Worm (Caenorhabditis elegans) whole organism, L1 larva: Measurements from ENCODE around the gene hil-6.
A peak's percentile ranks its signal among the peaks of the same experiment; 100 is the strongest.

Experiments
- C04F5.9 ChIP-seq: sonication (generic microtip); optimal IDR thresholded peaks from 2 replicates; lab custom pipeline; 2016; ENCODE audit warnings: missing genetic modification characterization, missing compliant biosample characterization
- Y116A8C.19 ChIP-seq: sonication (generic microtip); optimal IDR thresholded peaks from 2 replicates; lab custom pipeline; 2016; ENCODE audit warnings: missing compliant biosample characterization, missing genetic modification characterization, borderline replicate concordance
- aha-1 ChIP-seq: fragments of 150-350 bp; optimal IDR thresholded peaks from 2 replicates; lab custom pipeline; 2014; ENCODE audit warnings: missing biosample characterization, missing genetic modification characterization
- aly-2 ChIP-seq: fragments of 150-350 bp; optimal IDR thresholded peaks from 2 replicates; lab custom pipeline; 2014; ENCODE audit warnings: missing biosample characterization, missing genetic modification characterization
- ama-1 ChIP-seq: fragments of 150-350 bp; optimal IDR thresholded peaks from 2 replicates; lab custom pipeline; 2014
- blmp-1 ChIP-seq: fragments of 150-350 bp; optimal IDR thresholded peaks from 2 replicates; lab custom pipeline; 2014; ENCODE audit warnings: missing biosample characterization, missing genetic modification characterization
- ceh-8 ChIP-seq: fragments of 200-800 bp; sonication (Bioruptor generic); optimal IDR thresholded peaks from 2 replicates; lab custom pipeline; 2018; ENCODE audit warnings: mild to moderate bottlenecking, missing genetic modification characterization, moderate library complexity, missing compliant biosample characterization
- dsc-1 ChIP-seq: sonication (generic microtip); optimal IDR thresholded peaks from 2 replicates; lab custom pipeline; 2016; ENCODE audit warnings: mild to moderate bottlenecking, missing genetic modification characterization, missing compliant biosample characterization
- efl-1 ChIP-seq, 4 experiments: fragments of 150-350 bp; optimal IDR thresholded peaks in 3 of 4; peaks in 1 of 4; 1 replicate in 1 of 4; 2 replicates in 3 of 4; lab custom pipeline; 2014; ENCODE audit warnings: missing biosample characterization in 2 of 4, missing genetic modification characterization in 2 of 4, missing genetic modification reagents in 2 of 4
- efl-3 ChIP-seq: fragments of 200-800 bp; sonication (Bioruptor generic); optimal IDR thresholded peaks from 2 replicates; lab custom pipeline; 2018; ENCODE audit warnings: mild to moderate bottlenecking, missing genetic modification characterization, missing compliant biosample characterization
- elt-3 ChIP-seq, 6 experiments: fragments of 150-350 bp in 1 of 6; sonication (generic microtip); optimal IDR thresholded peaks; 2 replicates each; lab custom pipeline; 2017 to 2018; ENCODE audit warnings: missing biosample characterization in 6 of 6, missing genetic modification characterization in 6 of 6, inconsistent platforms in 1 of 6
- fkh-8 ChIP-seq: sonication (generic microtip); optimal IDR thresholded peaks from 2 replicates; lab custom pipeline; 2016; ENCODE audit warnings: mild to moderate bottlenecking, missing genetic modification characterization, missing compliant biosample characterization
- grh-1 ChIP-seq: fragments of 200-800 bp; sonication (Bioruptor generic); IDR thresholded peaks from 2 replicates; pipeline ENCODE4 v1.3.6; 2022; ENCODE audit warnings: missing genetic modification reagents, missing genetic modification characterization, missing compliant biosample characterization
- hlh-17 ChIP-seq: fragments of 200-800 bp; sonication (Bioruptor generic); optimal IDR thresholded peaks from 2 replicates; lab custom pipeline; 2018; ENCODE audit warnings: missing genetic modification characterization, mild to moderate bottlenecking, missing compliant biosample characterization, moderate library complexity, borderline replicate concordance
- lin-39 ChIP-seq: fragments of 150-350 bp; optimal IDR thresholded peaks from 2 replicates; lab custom pipeline; 2014; ENCODE audit warnings: missing biosample characterization, missing genetic modification reagents, missing genetic modification characterization
- lir-3 ChIP-seq: sonication (generic microtip); optimal IDR thresholded peaks from 2 replicates; lab custom pipeline; 2016; ENCODE audit warnings: mild to moderate bottlenecking, missing genetic modification characterization, moderate library complexity, missing compliant biosample characterization; ENCODE audit not compliant: poor library complexity
- mep-1 ChIP-seq: fragments of 150-350 bp; optimal IDR thresholded peaks from 2 replicates; lab custom pipeline; 2014; ENCODE audit warnings: missing biosample characterization, missing genetic modification characterization
- nhr-11 ChIP-seq: fragments of 150-350 bp; optimal IDR thresholded peaks from 2 replicates; lab custom pipeline; 2014; ENCODE audit warnings: missing biosample characterization, missing genetic modification characterization
- nhr-12 ChIP-seq: sonication (generic microtip); optimal IDR thresholded peaks from 2 replicates; lab custom pipeline; 2017; ENCODE audit warnings: missing biosample characterization, missing genetic modification characterization
- nhr-19 ChIP-seq: fragments of 200-800 bp; sonication (Bioruptor generic); conservative IDR thresholded peaks from 2 replicates; pipeline ENCODE4 v1.3.6; 2022; ENCODE audit warnings: missing genetic modification characterization, missing compliant biosample characterization
- nhr-20 ChIP-seq: sonication (generic microtip); optimal IDR thresholded peaks from 2 replicates; lab custom pipeline; 2016; ENCODE audit warnings: mild to moderate bottlenecking, missing genetic modification characterization, missing compliant biosample characterization
- nhr-47 ChIP-seq: sonication (generic microtip); optimal IDR thresholded peaks from 2 replicates; lab custom pipeline; 2016; ENCODE audit warnings: mild to moderate bottlenecking, missing genetic modification characterization, moderate library complexity, missing compliant biosample characterization
- nhr-71 ChIP-seq: sonication (generic microtip); optimal IDR thresholded peaks from 2 replicates; lab custom pipeline; 2016; ENCODE audit warnings: mild to moderate bottlenecking, missing genetic modification characterization, moderate library complexity, missing compliant biosample characterization
- nhr-85 ChIP-seq: sonication (generic microtip); peaks from one replicate; lab custom pipeline; 2016; ENCODE audit warnings: missing genetic modification characterization, inconsistent platforms, missing compliant biosample characterization
- pax-3 ChIP-seq: fragments of 200-800 bp; sonication (Bioruptor generic); optimal IDR thresholded peaks from 2 replicates; lab custom pipeline; 2018; ENCODE audit warnings: mild to moderate bottlenecking, missing genetic modification characterization, moderate library complexity, missing compliant biosample characterization
- snpc-4 ChIP-seq: fragments of 150-350 bp; optimal IDR thresholded peaks from 2 replicates; lab custom pipeline; 2014; ENCODE audit warnings: missing biosample characterization, missing genetic modification characterization
- snu-23 ChIP-seq: sonication (generic microtip); optimal IDR thresholded peaks from 2 replicates; lab custom pipeline; 2016; ENCODE audit warnings: missing genetic modification characterization, missing compliant biosample characterization
- sup-37 ChIP-seq: fragments of 200-800 bp; sonication (Bioruptor generic); optimal IDR thresholded peaks from 2 replicates; lab custom pipeline; 2018; ENCODE audit warnings: mild to moderate bottlenecking, missing genetic modification characterization, missing compliant biosample characterization
- tbx-2 ChIP-seq: sonication (generic microtip); optimal IDR thresholded peaks from 2 replicates; lab custom pipeline; 2016; ENCODE audit warnings: missing genetic modification characterization, missing compliant biosample characterization
- tlp-1 ChIP-seq: fragments of 150-350 bp; optimal IDR thresholded peaks from 2 replicates; lab custom pipeline; 2014; ENCODE audit warnings: missing biosample characterization, missing genetic modification characterization
- unc-130 ChIP-seq: fragments of 150-350 bp; optimal IDR thresholded peaks from 2 replicates; lab custom pipeline; 2017; ENCODE audit warnings: missing biosample characterization, missing genetic modification characterization, inconsistent platforms
- unc-30 ChIP-seq: sonication (generic microtip); optimal IDR thresholded peaks from 2 replicates; lab custom pipeline; 2017; ENCODE audit warnings: missing biosample characterization, missing genetic modification characterization
- xbp-1 ChIP-seq: sonication (generic microtip); optimal IDR thresholded peaks from 2 replicates; lab custom pipeline; 2016; ENCODE audit warnings: missing genetic modification characterization, missing compliant biosample characterization

hil-6 gene

DNA sequence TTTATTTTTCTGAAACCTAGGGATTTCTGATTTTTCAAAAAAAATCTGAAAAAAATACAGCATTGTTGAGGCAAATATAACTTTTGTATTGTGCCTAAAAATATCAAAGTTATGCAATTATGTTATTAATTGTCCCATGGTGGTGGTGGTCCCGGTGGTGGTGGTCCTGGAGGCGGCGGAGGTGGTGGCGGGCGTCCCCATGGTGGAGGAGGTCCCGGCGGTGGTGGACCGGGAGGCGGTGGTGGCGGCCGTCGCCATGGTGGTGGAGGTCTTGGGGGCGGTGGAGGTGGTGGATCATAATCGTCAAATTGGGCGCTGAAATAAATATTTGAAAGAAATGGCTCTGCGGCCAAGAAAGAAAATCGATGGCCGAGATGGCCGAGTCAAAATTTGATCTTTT is 19.4 kb upstream of the hil-6 start:
- TF ChIP-seq nhr-47 (tag; lab: Kevin White, UChicago) = no peak
- TF ChIP-seq ceh-8 (GFP tag; lab: Kevin White, UChicago) = peak; percentile 78

DNA sequence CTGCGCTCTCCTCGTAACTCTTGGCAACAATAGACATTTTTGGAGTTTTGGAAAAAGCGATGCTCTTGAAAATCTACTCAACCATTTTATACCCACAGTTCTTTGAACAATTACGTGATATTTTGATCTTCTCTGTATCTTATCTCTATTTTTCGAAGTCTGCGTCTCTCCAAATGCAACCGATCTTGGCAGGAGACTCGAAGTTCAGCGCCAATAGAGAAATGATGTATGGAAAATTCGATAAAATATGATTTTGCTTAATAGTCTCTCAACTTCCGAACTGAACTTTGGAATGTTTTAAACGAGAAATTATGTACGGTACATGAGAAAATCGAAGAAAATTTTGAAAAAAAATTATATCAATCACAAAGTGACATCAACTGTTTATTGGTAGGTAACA is 18.8 kb upstream of the hil-6 start, which contains the start of gene comt-4:
comt-4 (minus strand) TSS at position 50 of the 400 bp plus-strand sequence.
- TF ChIP-seq aly-2 (tag; lab: Kevin White, UChicago) (no peak), hlh-17 (no peak), dsc-1 (tag; lab: Kevin White, UChicago) (no peak), efl-3 (GFP tag; lab: Kevin White, UChicago) (no peak), elt-3 (tag; optimal IDR thresholded peaks at IDR 0.05; lab: Kevin White, UChicago) (peak in 3 of 6 experiments; percentile 2 to 45 (median 33)), nhr-11 (tag; lab: Kevin White, UChicago) (no peak), snpc-4 (tag; lab: Kevin White, UChicago) (no peak), lir-3 (tag; lab: Kevin White, UChicago) (no peak), tbx-2 (tag; lab: Kevin White, UChicago) (no peak), ama-1 (lab: Kevin White, UChicago) (no peak), C04F5.9 (tag; lab: Kevin White, UChicago) (no peak), nhr-20 (tag; lab: Kevin White, UChicago) (peak; percentile 28)

DNA sequence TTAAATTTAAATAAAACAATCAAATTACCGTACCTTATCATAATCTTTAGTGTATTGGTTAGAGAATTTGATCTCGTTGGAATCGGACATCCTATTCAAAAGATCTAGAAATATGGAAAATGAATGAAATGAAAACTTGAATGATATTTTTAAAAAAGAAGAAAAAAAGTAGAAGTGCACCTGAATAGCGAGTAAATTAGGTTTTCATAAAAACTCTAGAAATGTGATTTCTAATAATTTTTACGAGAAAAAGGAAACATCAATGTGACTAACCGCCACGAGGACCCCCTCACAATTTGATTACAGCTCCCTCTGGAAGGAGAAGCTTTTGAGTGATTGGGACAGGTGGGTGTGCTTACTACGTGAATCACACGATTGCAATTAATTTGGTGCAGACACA is 14.6 kb upstream of the hil-6 start, which contains the start of gene Y40B10A.5:
Y40B10A.5 (minus strand) TSS at position 101 of the 400 bp plus-strand sequence.
- TF ChIP-seq nhr-47 (tag; lab: Kevin White, UChicago) (peak; percentile 26), tlp-1 (tag; lab: Kevin White, UChicago) (no peak), nhr-12 (tag; lab: Kevin White, UChicago) (no peak), fkh-8 (tag; lab: Kevin White, UChicago) (peak; percentile 27), blmp-1 (no peak), nhr-19 (GFP tag; lab: Robert Waterston, UW) (no peak), snpc-4 (tag; lab: Kevin White, UChicago) (no peak), ceh-8 (GFP tag; lab: Kevin White, UChicago) (peak; percentile 6), nhr-71 (tag; lab: Kevin White, UChicago) (no peak)
- TF ChIP-seq, all 84 proteins: peak for 3

DNA sequence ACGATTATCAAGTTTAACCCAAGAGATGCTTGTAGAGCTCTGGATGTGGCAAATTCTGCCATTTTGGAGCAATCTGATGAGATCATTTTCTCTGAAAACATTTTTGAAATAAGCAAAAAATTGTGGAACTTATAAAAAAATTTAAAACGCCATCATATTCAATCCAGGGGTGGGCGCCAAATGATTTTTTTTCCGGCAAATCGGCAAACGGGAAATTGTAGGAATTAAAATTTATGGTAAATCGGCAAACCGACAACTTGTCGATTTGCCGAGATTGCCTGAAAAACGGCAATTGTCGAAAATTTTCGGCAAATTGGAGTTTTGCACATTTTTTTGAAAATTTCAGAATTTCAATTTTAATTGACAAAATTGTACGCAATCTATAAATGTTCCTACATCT is 4.2 kb upstream of the hil-6 start, which contains the start of gene srab-23:
srab-23 (minus strand) TSS at position 101 of the 400 bp plus-strand sequence.
- TF ChIP-seq unc-30 (tag; lab: Kevin White, UChicago) (no peak), sup-37 (GFP tag; lab: Kevin White, UChicago) (no peak), lin-39 (tag; lab: Kevin White, UChicago) (no peak), nhr-19 (GFP tag; lab: Robert Waterston, UW) (no peak), efl-1 (optimal IDR thresholded peaks at IDR 0.05; lab: Kevin White, UChicago) (no peak), efl-1 (GFP tag; optimal IDR thresholded peaks at IDR 0.05 in 1 of 2; lab: Kevin White, UChicago) (no peak), nhr-85 (no peak), mep-1 (tag; lab: Kevin White, UChicago) (no peak), snpc-4 (tag; lab: Kevin White, UChicago) (no peak), unc-130 (tag; lab: Kevin White, UChicago) (no peak)
- TF ChIP-seq, all 84 proteins: peak for 0

DNA sequence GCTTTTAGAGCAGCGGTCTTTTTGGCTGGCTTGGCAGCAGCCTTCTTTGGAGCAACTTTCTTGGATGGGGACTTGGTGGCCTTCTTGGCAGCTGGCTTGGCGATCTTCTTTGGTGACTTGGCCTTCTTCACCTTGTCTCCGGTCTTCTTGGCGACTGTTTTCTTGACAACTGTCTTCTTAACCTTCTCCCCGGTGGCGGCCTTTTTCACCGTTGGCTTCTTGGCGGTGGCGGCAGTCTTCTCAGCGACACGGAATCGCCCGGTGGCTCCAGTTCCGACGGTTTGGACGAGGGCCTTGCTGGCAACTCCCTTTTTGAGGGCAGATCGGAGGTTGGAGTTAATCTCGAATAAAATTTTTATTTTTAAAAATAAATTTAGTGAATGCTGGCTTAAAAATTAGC is 693 bp downstream of the hil-6 start:
- TF ChIP-seq snu-23 (GFP tag; lab: Kevin White, UChicago) (no peak), efl-1 (optimal IDR thresholded peaks at IDR 0.05; lab: Kevin White, UChicago) (no peak), efl-1 (GFP tag; optimal IDR thresholded peaks at IDR 0.05 in 1 of 2; lab: Kevin White, UChicago) (peak in 1 of 2 experiments; percentile 10)
- TF ChIP-seq, all 84 proteins: peak for 1

DNA sequence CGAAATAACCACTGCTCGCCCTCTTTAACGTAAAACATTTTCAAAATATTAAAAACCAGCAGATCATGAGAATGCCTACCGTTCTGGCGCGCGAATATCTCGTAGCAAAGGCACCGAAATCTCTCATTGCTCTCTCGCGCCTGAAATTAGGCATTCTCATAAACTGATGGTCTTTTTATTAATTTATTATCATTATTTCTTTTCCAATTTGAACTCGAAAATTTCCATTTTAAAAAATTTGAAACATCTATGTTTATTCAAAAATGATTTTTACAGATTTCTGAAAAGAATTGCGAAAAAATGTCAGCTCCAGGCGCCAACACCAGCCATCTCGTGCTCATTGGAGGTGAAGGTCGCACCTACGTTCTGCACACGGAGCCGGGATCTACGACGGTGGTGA is 1.5 kb downstream of the hil-6 start, which contains the start of gene F59A7.12:
F59A7.12 (plus strand) TSS at position 301 of the 400 bp plus-strand sequence.
- TF ChIP-seq grh-1 = no peak
- no peak for TF ChIP-seq nhr-20 (tag; lab: Kevin White, UChicago)
- TF ChIP-seq aha-1 (tag; lab: Kevin White, UChicago) = no peak
- TF ChIP-seq sup-37 (GFP tag; lab: Kevin White, UChicago) = no peak
- TF ChIP-seq xbp-1 (tag; lab: Kevin White, UChicago) = no peak
- no peak for TF ChIP-seq pax-3
- TF ChIP-seq unc-30 (tag; lab: Kevin White, UChicago) = no peak
- no peak for TF ChIP-seq Y116A8C.19 (tag; lab: Kevin White, UChicago)
